Worm (Caenorhabditis elegans) whole organism, early embryonic: Measurements from ENCODE around the gene acr-23.
"Not testable (repeated sequence)": the region's sequence is repeated elsewhere in the genome, so short reads cannot be mapped to it uniquely, and the experiment has no call there.

Source experiments
- B0310.2 ChIP-seq: sonication (generic microtip); optimal IDR thresholded peaks from 2 replicates; lab custom pipeline; 2016; ENCODE audit warnings: mild to moderate bottlenecking, missing genetic modification characterization, missing compliant biosample characterization
- F13C5.2 ChIP-seq: sonication (generic microtip); optimal IDR thresholded peaks from 2 replicates; lab custom pipeline; 2017; ENCODE audit warnings: mild to moderate bottlenecking, missing genetic modification characterization, inconsistent platforms, missing compliant biosample characterization
- aly-1 ChIP-seq: sonication (generic microtip); optimal IDR thresholded peaks from 2 replicates; lab custom pipeline; 2016; ENCODE audit warnings: missing genetic modification characterization, missing compliant biosample characterization
- ama-1 ChIP-seq: fragments of 150-350 bp; optimal IDR thresholded peaks from 2 replicates; lab custom pipeline; 2014
- ceh-13 ChIP-seq: fragments of 200-800 bp; sonication (Bioruptor generic); optimal IDR thresholded peaks from 2 replicates; lab custom pipeline; 2018; ENCODE audit warnings: mild to moderate bottlenecking, missing genetic modification characterization, missing compliant biosample characterization
- ceh-36 ChIP-seq: sonication (generic microtip); optimal IDR thresholded peaks from 2 replicates; lab custom pipeline; 2016; ENCODE audit warnings: missing genetic modification characterization, inconsistent platforms, missing compliant biosample characterization
- ets-7 ChIP-seq: sonication (generic microtip); optimal IDR thresholded peaks from 2 replicates; lab custom pipeline; 2016; ENCODE audit warnings: missing genotype, missing genetic modification characterization, missing compliant biosample characterization
- flt-1 ChIP-seq: fragments of 200-800 bp; sonication (Bioruptor generic); IDR thresholded peaks from 2 replicates; pipeline ENCODE4 v1.3.6; 2022; ENCODE audit warnings: missing genetic modification characterization, missing compliant biosample characterization
- hmbx-1 ChIP-seq: sonication (generic microtip); optimal IDR thresholded peaks from 2 replicates; lab custom pipeline; 2016; ENCODE audit warnings: mild to moderate bottlenecking, missing genetic modification characterization, missing compliant biosample characterization
- hmg-4 ChIP-seq: fragments of 200-800 bp; sonication (Bioruptor generic); optimal IDR thresholded peaks from 2 replicates; lab custom pipeline; 2018; ENCODE audit warnings: mild to moderate bottlenecking, missing genetic modification characterization, missing compliant biosample characterization
- hnd-1 ChIP-seq: sonication (generic microtip); optimal IDR thresholded peaks from 2 replicates; lab custom pipeline; 2016; ENCODE audit warnings: missing genetic modification characterization, missing compliant biosample characterization
- pes-1 ChIP-seq: fragments of 200-800 bp; sonication (Bioruptor generic); IDR thresholded peaks from 2 replicates; pipeline ENCODE4 v1.3.6; 2022; ENCODE audit warnings: missing genetic modification reagents, missing genetic modification characterization, missing compliant biosample characterization
- scrt-1 ChIP-seq: fragments of 200-800 bp; sonication (Bioruptor generic); IDR thresholded peaks from 2 replicates; pipeline ENCODE4 v1.3.6; 2022; ENCODE audit warnings: missing genetic modification characterization, missing compliant biosample characterization
- sea-1 ChIP-seq: fragments of 200-800 bp; sonication (Bioruptor generic); conservative IDR thresholded peaks from 2 replicates; pipeline ENCODE4 v1.3.6; 2022; ENCODE audit warnings: missing genetic modification characterization, missing compliant biosample characterization
- tbx-11 ChIP-seq: fragments of 200-800 bp; sonication (Bioruptor generic); IDR thresholded peaks from 2 replicates; pipeline ENCODE4 v1.3.6; 2022; ENCODE audit warnings: missing genetic modification characterization, missing compliant biosample characterization
- tbx-37 ChIP-seq: fragments of 200-800 bp; sonication (Bioruptor generic); conservative IDR thresholded peaks from 2 replicates; pipeline ENCODE4 v1.3.6; 2022; ENCODE audit warnings: missing genetic modification reagents, missing genetic modification characterization, missing compliant biosample characterization
- tra-4 ChIP-seq: sonication (generic microtip); optimal IDR thresholded peaks from 2 replicates; lab custom pipeline; 2017; ENCODE audit warnings: missing genetic modification characterization, missing compliant biosample characterization

The acr-23 gene

ce11 chrV:3626944-3627343 lies 32.4 kb downstream of the acr-23 start, which contains the start of gene F59B1.4:
Gene F59B1.4 (minus strand): TSS chrV:3627044.
- no peak for TF ChIP-seq tbx-11 (GFP tag; lab: Robert Waterston, UW)
- TF ChIP-seq ceh-13 (GFP tag; lab: Kevin White, UChicago): no peak
- no peak for TF ChIP-seq ama-1 (lab: Kevin White, UChicago)
- TF ChIP-seq B0310.2: no peak
- no peak for TF ChIP-seq aly-1 (tag; lab: Kevin White, UChicago)
- TF ChIP-seq hmg-4 (GFP tag; lab: Kevin White, UChicago): no peak
- TF ChIP-seq ceh-36: no peak
- TF ChIP-seq tbx-37 (GFP tag; lab: Robert Waterston, UW): no peak

- not testable (repeated sequence) for TF ChIP-seq ceh-13 (GFP tag; lab: Kevin White, UChicago); tbx-11 (GFP tag; lab: Robert Waterston, UW); ceh-36
Observed at ce11 chrV:3620608-3621007, 38.8 kb downstream of the acr-23 start, which contains the start of gene srx-93. Gene srx-93 (minus strand): TSS chrV:3620708.

ce11 chrV:3616844-3617243 lies 42.5 kb downstream of the acr-23 start:
- TF ChIP-seq sea-1 (GFP tag; lab: Robert Waterston, UW) (no peak), hnd-1 (no peak), F13C5.2 (tag; lab: Kevin White, UChicago) (no peak), ama-1 (lab: Kevin White, UChicago) (no peak), hmg-4 (GFP tag; lab: Kevin White, UChicago) (no peak), aly-1 (tag; lab: Kevin White, UChicago) (no peak), scrt-1 (no peak), tra-4 (tag; lab: Kevin White, UChicago) (no peak), ceh-13 (GFP tag; lab: Kevin White, UChicago) (no peak), tbx-37 (GFP tag; lab: Robert Waterston, UW) (no peak), flt-1 (GFP tag; lab: Robert Waterston, UW) (no peak), B0310.2 (no peak), hmbx-1 (tag; lab: Kevin White, UChicago) (no peak), ceh-36 (no peak), tbx-11 (GFP tag; lab: Robert Waterston, UW) (no peak), ets-7 (tag; lab: Kevin White, UChicago) (no peak)

ce11 chrV:3614397-3614796 lies 45.0 kb downstream of the acr-23 start, which contains the start of gene T22F3.11:
Gene T22F3.11 (minus strand): TSS chrV:3614553.
- TF ChIP-seq flt-1 (GFP tag; lab: Robert Waterston, UW): no peak
- no peak for TF ChIP-seq ceh-36
- TF ChIP-seq hnd-1: no peak
- TF ChIP-seq aly-1 (tag; lab: Kevin White, UChicago): no peak
- no peak for TF ChIP-seq ceh-13 (GFP tag; lab: Kevin White, UChicago)
- no peak for TF ChIP-seq ets-7 (tag; lab: Kevin White, UChicago)
- no peak for TF ChIP-seq ama-1 (lab: Kevin White, UChicago)
- TF ChIP-seq B0310.2: no peak
- no peak for TF ChIP-seq tbx-11 (GFP tag; lab: Robert Waterston, UW)
- TF ChIP-seq scrt-1: no peak
- no peak for TF ChIP-seq tbx-37 (GFP tag; lab: Robert Waterston, UW)

- TF ChIP-seq ceh-36: no peak
- TF ChIP-seq scrt-1: no peak
- TF ChIP-seq B0310.2: no peak
- TF ChIP-seq tra-4 (tag; lab: Kevin White, UChicago): no peak
- no peak for TF ChIP-seq tbx-37 (GFP tag; lab: Robert Waterston, UW)
- no peak for TF ChIP-seq pes-1 (GFP tag; lab: Robert Waterston, UW)
- no peak for TF ChIP-seq F13C5.2 (tag; lab: Kevin White, UChicago)
- no peak for TF ChIP-seq aly-1 (tag; lab: Kevin White, UChicago)
- TF ChIP-seq ceh-13 (GFP tag; lab: Kevin White, UChicago): no peak
- TF ChIP-seq tbx-11 (GFP tag; lab: Robert Waterston, UW): no peak
- no peak for TF ChIP-seq flt-1 (GFP tag; lab: Robert Waterston, UW)
- TF ChIP-seq hmg-4 (GFP tag; lab: Kevin White, UChicago): no peak
- TF ChIP-seq hnd-1: no peak
Observed at ce11 chrV:3613042-3613441, 46.3 kb downstream of the acr-23 start.

ce11 chrV:3611654-3612053 lies 47.7 kb downstream of the acr-23 start, which contains the start of gene T22F3.10:
Gene T22F3.10 (minus strand): TSS chrV:3611754.
- TF ChIP-seq ceh-13 (GFP tag; lab: Kevin White, UChicago) (no peak), ama-1 (lab: Kevin White, UChicago) (no peak), pes-1 (GFP tag; lab: Robert Waterston, UW) (no peak), B0310.2 (no peak), ceh-36 (no peak), tra-4 (tag; lab: Kevin White, UChicago) (no peak), F13C5.2 (tag; lab: Kevin White, UChicago) (no peak), hmbx-1 (tag; lab: Kevin White, UChicago) (no peak), hnd-1 (no peak), tbx-11 (GFP tag; lab: Robert Waterston, UW) (no peak), sea-1 (GFP tag; lab: Robert Waterston, UW) (no peak), aly-1 (tag; lab: Kevin White, UChicago) (no peak), flt-1 (GFP tag; lab: Robert Waterston, UW) (no peak), hmg-4 (GFP tag; lab: Kevin White, UChicago) (no peak), ets-7 (tag; lab: Kevin White, UChicago) (no peak), scrt-1 (no peak), tbx-37 (GFP tag; lab: Robert Waterston, UW) (no peak)

- TF ChIP-seq tbx-11 (GFP tag; lab: Robert Waterston, UW) (no peak), ama-1 (lab: Kevin White, UChicago) (no peak), hnd-1 (no peak), ets-7 (tag; lab: Kevin White, UChicago) (no peak), B0310.2 (no peak), ceh-36 (no peak), aly-1 (tag; lab: Kevin White, UChicago) (no peak), scrt-1 (no peak), sea-1 (GFP tag; lab: Robert Waterston, UW) (no peak)
Observed at ce11 chrV:3610709-3611108, 48.7 kb downstream of the acr-23 start.
